Fruit fly (Drosophila melanogaster): Measurements from ENCODE around the gene CG6244.
A peak's percentile ranks its signal among the peaks of the same experiment; 100 is the strongest.

CG6244 gene

DNA sequence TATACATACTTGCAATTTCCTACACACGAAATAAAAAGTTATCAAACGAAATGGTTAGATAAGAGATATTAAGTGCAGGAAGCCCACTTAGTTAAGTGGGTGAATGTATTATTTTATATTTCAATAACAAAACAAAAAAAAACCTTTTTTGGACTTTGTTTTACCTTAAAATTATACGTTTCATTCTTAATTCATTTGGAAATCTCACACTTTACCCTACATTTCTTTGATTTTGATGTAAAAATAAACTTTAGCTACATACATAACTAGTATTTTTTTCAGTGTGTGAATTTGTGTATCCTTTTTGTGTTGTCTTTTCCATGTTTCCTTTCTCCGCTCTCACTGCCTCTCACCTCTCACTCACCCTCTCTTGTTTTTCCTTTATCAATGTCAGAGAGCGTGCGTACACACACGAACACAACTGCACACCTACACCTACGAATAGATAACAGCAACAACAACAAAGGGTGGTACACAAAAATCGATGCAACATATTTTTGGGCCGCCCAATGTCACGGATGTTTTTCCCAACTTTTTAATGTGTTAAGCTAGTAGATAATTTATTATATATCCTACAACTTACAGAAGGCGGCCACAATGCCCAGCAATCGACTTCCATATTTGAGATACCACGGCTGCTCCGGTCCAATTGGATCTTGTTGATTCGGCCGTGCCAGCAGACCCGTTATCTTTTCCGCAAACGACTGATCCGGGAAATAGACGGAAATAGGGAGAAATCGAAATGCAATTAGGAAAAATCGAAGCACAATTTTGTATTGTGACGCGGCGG, 7.4 kb downstream of the CG6244 start (continued):
- TF ChIP-seq CG9876 (GFP tag; optimal IDR thresholded peaks at IDR 0.05): no peak
- peak; percentile 6 for TF ChIP-seq chn (GFP tag; optimal IDR thresholded peaks at IDR 0.05)
- TF ChIP-seq CG2678 (tag; optimal IDR thresholded peaks at IDR 0.05): peak; percentile 89
- peak; percentile 53 for TF ChIP-seq run (tag; optimal IDR thresholded peaks at IDR 0.05)
- 0 out of 2 replicates have a peak, but pooled peaks have one; percentile 7 for TF ChIP-seq Taf1 (GFP tag; IDR thresholded peaks at IDR 0.05)
- TF ChIP-seq bigmax (GFP tag; optimal IDR thresholded peaks at IDR 0.05): no peak
- 0 out of 2 replicates have a peak, but pooled peaks have one; percentile 23 for TF ChIP-seq Oaz (GFP tag; IDR thresholded peaks at IDR 0.05)
- peak; percentile 84 for TF ChIP-seq CG7839 (tag; optimal IDR thresholded peaks at IDR 0.05)
- no peak for TF ChIP-seq Sin3A (optimal IDR thresholded peaks at IDR 0.05)
- peak; percentile 65 for TF ChIP-seq CG12155 (GFP tag; optimal IDR thresholded peaks at IDR 0.05)
- TF ChIP-seq CG1603 (tag; optimal IDR thresholded peaks at IDR 0.05): no peak
- TF ChIP-seq Nf-YC (tag; optimal IDR thresholded peaks at IDR 0.05): peak; percentile 44
- TF ChIP-seq Opbp (GFP tag; IDR thresholded peaks at IDR 0.05; ENCODE audit: partially characterized antibody): no peak
- TF ChIP-seq CG11560 (tag; IDR thresholded peaks at IDR 0.05): no peak
- peak; percentile 39 for TF ChIP-seq HmgZ (tag; optimal IDR thresholded peaks at IDR 0.05)
- TF ChIP-seq CG34224 (GFP tag; IDR thresholded peaks at IDR 0.05; ENCODE audit: partially characterized antibody): no peak
- no peak for TF ChIP-seq NFAT (GFP tag; IDR thresholded peaks at IDR 0.05)
- no peak for TF ChIP-seq Scr (GFP tag; IDR thresholded peaks at IDR 0.05; ENCODE audit: partially characterized antibody)
- no peak for TF ChIP-seq dimm (GFP tag; IDR thresholded peaks at IDR 0.05)
- peak; percentile 53 for TF ChIP-seq sug (tag; optimal IDR thresholded peaks at IDR 0.05)
- TF ChIP-seq ab (GFP tag; optimal IDR thresholded peaks at IDR 0.05): no peak
- peak; percentile 74 for TF ChIP-seq CG10267 (tag; optimal IDR thresholded peaks at IDR 0.05)
- no peak for TF ChIP-seq z (GFP tag; IDR thresholded peaks at IDR 0.05)
- peak; percentile 80 for TF ChIP-seq row (GFP tag; IDR thresholded peaks at IDR 0.05)
- no peak for TF ChIP-seq Dp (GFP tag; optimal IDR thresholded peaks at IDR 0.05)
- TF ChIP-seq dpn (GFP tag; optimal IDR thresholded peaks at IDR 0.05): peak; percentile 50 to 66
- TF ChIP-seq Hand (GFP tag; optimal IDR thresholded peaks at IDR 0.05): peak; percentile 85
- no peak for TF ChIP-seq Doc2 (GFP tag; IDR thresholded peaks at IDR 0.05)
- TF ChIP-seq CG7928 (GFP tag; optimal IDR thresholded peaks at IDR 0.05): no peak
- no peak for TF ChIP-seq CG11247 (GFP tag; IDR thresholded peaks at IDR 0.05)
- no peak for TF ChIP-seq tll (GFP tag; optimal IDR thresholded peaks at IDR 0.05)
- 0 out of 3 replicates have a peak, but pooled peaks have one; percentile 63 for TF ChIP-seq so (GFP tag; IDR thresholded peaks at IDR 0.05)
- peak; percentile 34 for TF ChIP-seq CG12744 (GFP tag; optimal IDR thresholded peaks at IDR 0.05)
- TF ChIP-seq Bteb2 (GFP tag; optimal IDR thresholded peaks at IDR 0.05): peak; percentile 32
- TF ChIP-seq lilli (GFP tag; optimal IDR thresholded peaks at IDR 0.05): peak; percentile 54
- TF ChIP-seq dan (GFP tag; IDR thresholded peaks at IDR 0.05): no peak
- TF ChIP-seq CG4328 (GFP tag; optimal IDR thresholded peaks at IDR 0.05): peak; percentile 65
- peak; percentile 73 for TF ChIP-seq CG15011 (GFP tag; optimal IDR thresholded peaks at IDR 0.05)
- no peak for TF ChIP-seq prd (optimal IDR thresholded peaks at IDR 0.05)
- TF ChIP-seq prd (GFP tag; IDR thresholded peaks at IDR 0.05): peak; percentile 58; the same call in 2 of the 3 replicates
- peak; percentile 73 for TF ChIP-seq CG18262 (tag; optimal IDR thresholded peaks at IDR 0.05)
- peak; percentile 36 for TF ChIP-seq nau (GFP tag; optimal IDR thresholded peaks at IDR 0.05)
- TF ChIP-seq az2 (GFP tag; optimal IDR thresholded peaks at IDR 0.05): peak; percentile 77
- TF ChIP-seq Sox100B (GFP tag; optimal IDR thresholded peaks at IDR 0.05): peak; percentile 75
- 0 out of 4 replicates have a peak, but pooled peaks have one; percentile 55 for TF ChIP-seq chinmo (GFP tag; IDR thresholded peaks at IDR 0.05; ENCODE audit: partially characterized antibody)
- TF ChIP-seq usp (GFP tag; optimal IDR thresholded peaks at IDR 0.05): no peak
- TF ChIP-seq Hmx (GFP tag; optimal IDR thresholded peaks at IDR 0.05): no peak
- TF ChIP-seq bowl (GFP tag; IDR thresholded peaks at IDR 0.05): no peak
- peak; percentile 54 for TF ChIP-seq CG12659 (GFP tag; optimal IDR thresholded peaks at IDR 0.05)
- peak; percentile 37 for TF ChIP-seq pum (GFP tag; optimal IDR thresholded peaks at IDR 0.05)

All from whole organism, embryonic.